Fruit fly (Drosophila melanogaster) whole organism, adult: Measurements from ENCODE around the gene eIF2A.

Experiments
- CG11617 ChIP-seq: fragments of 200-800 bp; sonication (Bioruptor generic); optimal IDR thresholded peaks from 2 replicates; lab custom pipeline; 2017; ENCODE audit warnings: mild to moderate bottlenecking, missing biosample characterization, missing genetic modification reagents, missing genetic modification characterization
- Mnt ChIP-seq: fragments of 200-800 bp; sonication (Bioruptor generic); optimal IDR thresholded peaks from 2 replicates; lab custom pipeline; 2016; ENCODE audit warnings: missing biosample characterization, mild to moderate bottlenecking, missing genetic modification characterization
- cic ChIP-seq: fragments of 200-800 bp; sonication (Bioruptor generic); optimal IDR thresholded peaks from 2 replicates; lab custom pipeline; 2017; ENCODE audit warnings: missing biosample characterization, mild to moderate bottlenecking, missing genetic modification characterization, moderate library complexity
- kay ChIP-seq: fragments of 200-800 bp; sonication (Bioruptor generic); peaks from one replicate; lab custom pipeline; 2016; ENCODE audit warnings: missing biosample characterization, missing genetic modification characterization, borderline replicate concordance
- pad ChIP-seq: fragments of 200-800 bp; sonication (Bioruptor generic); optimal IDR thresholded peaks from 3 replicates; lab custom pipeline; 2017; ENCODE audit warnings: missing biosample characterization, missing genetic modification characterization, mild to moderate bottlenecking, moderate library complexity, missing genetic modification reagents
- tj ChIP-seq: fragments of 200-800 bp; sonication (Bioruptor generic); optimal IDR thresholded peaks from 3 replicates; lab custom pipeline; 2017; ENCODE audit warnings: missing biosample characterization, mild to moderate bottlenecking, missing genetic modification characterization, moderate library complexity
- toe ChIP-seq: fragments of 200-800 bp; sonication (Bioruptor generic); optimal IDR thresholded peaks from 2 replicates; lab custom pipeline; 2016; ENCODE audit warnings: missing biosample characterization, missing genetic modification characterization

DNA sequence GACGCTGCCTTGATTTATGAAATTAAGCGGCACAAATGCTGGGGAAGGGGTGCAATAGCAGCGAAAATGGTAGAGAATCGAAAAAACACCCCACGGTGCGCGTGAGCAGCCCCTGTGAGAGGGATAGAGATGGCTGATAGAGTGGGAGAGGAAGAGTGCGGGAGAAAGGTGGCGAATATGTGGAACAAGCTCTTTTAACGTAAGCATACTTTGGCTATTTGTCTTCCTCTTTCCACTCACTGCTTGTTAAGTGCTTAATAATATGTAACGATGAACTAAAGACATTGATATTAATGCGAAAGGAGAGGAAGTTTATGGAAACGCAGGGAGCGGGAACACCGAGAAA, 16.1 kb downstream of the eIF2A start:
- TF ChIP-seq CG11617 (GFP tag; lab: Kevin White, UChicago) (no peak), kay (GFP tag; lab: Kevin White, UChicago) (no peak), cic (GFP tag; lab: Kevin White, UChicago) (no peak), toe (GFP tag; lab: Kevin White, UChicago) (no peak), tj (GFP tag; lab: Kevin White, UChicago) (peak; percentile 73), pad (GFP tag; lab: Kevin White, UChicago) (peak; percentile 84), Mnt (GFP tag; lab: Kevin White, UChicago) (no peak)
